Worm (Caenorhabditis elegans): Measurements from ENCODE around the gene R08E5.4.

DNA sequence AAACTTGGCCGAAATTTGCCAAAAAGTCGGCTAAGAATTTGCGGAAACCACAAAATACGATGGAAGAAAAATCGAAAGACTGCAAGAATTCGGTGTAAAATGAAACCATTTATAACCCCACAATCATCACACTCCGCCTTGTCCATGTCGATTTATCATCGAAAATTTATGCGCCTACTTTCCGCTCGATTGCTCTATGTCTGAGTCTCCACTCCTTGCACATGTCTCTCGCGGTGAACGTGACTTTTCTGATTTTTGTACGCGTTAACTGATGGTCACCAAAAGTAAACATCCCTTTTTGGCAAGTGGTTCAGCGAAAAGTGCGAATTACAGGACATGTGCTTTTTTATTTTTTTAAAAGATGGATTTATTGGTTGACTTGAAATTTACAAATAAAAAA lies 8.6 kb downstream of the R08E5.4 start:
- TF ChIP-seq bed-2 (GFP tag; IDR thresholded peaks at IDR 0.05), result no peak
- TF ChIP-seq T26A5.8 (tag; optimal IDR thresholded peaks at IDR 0.05), result no peak

All from whole organism, young adult.